Worm (Caenorhabditis elegans) whole organism, L3 larva: ENCODE measurements around the gene Y73B6BL.31.

Experiments used
- ZK546.5 ChIP-seq: sonication (generic microtip); optimal IDR thresholded peaks from 2 replicates; lab custom pipeline; 2017; ENCODE audit warnings: missing biosample characterization, missing genetic modification characterization
- ama-1 ChIP-seq: fragments of 150-350 bp; optimal IDR thresholded peaks from 2 replicates; lab custom pipeline; 2018
- ceh-16 ChIP-seq: sonication (generic microtip); optimal IDR thresholded peaks from 2 replicates; lab custom pipeline; 2017; ENCODE audit warnings: missing biosample characterization, missing genetic modification characterization
- ceh-28 ChIP-seq: fragments of 150-350 bp; optimal IDR thresholded peaks from 2 replicates; lab custom pipeline; 2014; ENCODE audit warnings: missing biosample characterization, missing genetic modification reagents, missing genetic modification characterization
- ceh-82 ChIP-seq: fragments of 150-350 bp; optimal IDR thresholded peaks from 2 replicates; lab custom pipeline; 2014; ENCODE audit warnings: missing biosample characterization, missing genetic modification characterization
- egl-5 ChIP-seq: fragments of 150-350 bp; optimal IDR thresholded peaks from 2 replicates; lab custom pipeline; 2017; ENCODE audit warnings: missing biosample characterization, missing genetic modification reagents, missing genetic modification characterization, inconsistent platforms
- elt-1 ChIP-seq: fragments of 150-350 bp; optimal IDR thresholded peaks from 2 replicates; lab custom pipeline; 2014; ENCODE audit warnings: missing biosample characterization, missing genetic modification characterization
- elt-2 ChIP-seq: sonication (generic microtip); optimal IDR thresholded peaks from 2 replicates; lab custom pipeline; 2016; ENCODE audit warnings: missing genetic modification reagents, mild to moderate bottlenecking, missing genetic modification characterization, missing compliant biosample characterization
- elt-3 ChIP-seq, 3 experiments: fragments of 150-350 bp in 1 of 3; sonication (generic microtip) in 2 of 3; optimal IDR thresholded peaks; 2 replicates in 2 of 3; 4 replicates in 1 of 3; lab custom pipeline; 2014 to 2017; ENCODE audit warnings: missing biosample characterization in 3 of 3, missing genetic modification characterization in 3 of 3
- eor-1 ChIP-seq, 2 experiments: fragments of 150-350 bp; optimal IDR thresholded peaks; 2 replicates each; lab custom pipeline; 2014 to 2018; ENCODE audit warnings: missing biosample characterization in 2 of 2, missing genetic modification characterization in 2 of 2
- jun-1 ChIP-seq: fragments of 150-350 bp; optimal IDR thresholded peaks from 2 replicates; lab custom pipeline; 2014; ENCODE audit warnings: missing biosample characterization, missing genetic modification reagents, missing genetic modification characterization
- lin-15B ChIP-seq: fragments of 150-350 bp; optimal IDR thresholded peaks from 2 replicates; lab custom pipeline; 2014; ENCODE audit warnings: missing biosample characterization, missing genetic modification characterization
- lin-39 ChIP-seq: fragments of 150-350 bp; optimal IDR thresholded peaks from 2 replicates; lab custom pipeline; 2018; ENCODE audit warnings: missing biosample characterization, missing genetic modification reagents, missing genetic modification characterization
- nfya-1 ChIP-seq: sonication (generic microtip); optimal IDR thresholded peaks from 2 replicates; lab custom pipeline; 2017; ENCODE audit warnings: missing genetic modification characterization, mild to moderate bottlenecking, missing compliant biosample characterization, antibody characterized with exemption, moderate library complexity; ENCODE audit not compliant: insufficient read depth
- nhr-12 ChIP-seq: fragments of 150-350 bp; optimal IDR thresholded peaks from 2 replicates; lab custom pipeline; 2014; ENCODE audit warnings: missing biosample characterization, missing genetic modification characterization
- nhr-23 ChIP-seq: fragments of 150-350 bp; optimal IDR thresholded peaks from 2 replicates; lab custom pipeline; 2014; ENCODE audit warnings: missing biosample characterization, missing genetic modification reagents, missing genetic modification characterization
- nhr-237 ChIP-seq: fragments of 150-350 bp; optimal IDR thresholded peaks from 2 replicates; lab custom pipeline; 2014; ENCODE audit warnings: missing biosample characterization, missing genetic modification characterization
- nhr-25 ChIP-seq: sonication (generic microtip); optimal IDR thresholded peaks from 2 replicates; lab custom pipeline; 2017; ENCODE audit warnings: missing biosample characterization, missing genetic modification characterization
- nhr-43 ChIP-seq: sonication (generic microtip); optimal IDR thresholded peaks from 2 replicates; lab custom pipeline; 2016; ENCODE audit warnings: mild to moderate bottlenecking, missing genetic modification characterization, missing compliant biosample characterization; ENCODE audit not compliant: poor library complexity, severe bottlenecking
- nhr-67 ChIP-seq: fragments of 150-350 bp; optimal IDR thresholded peaks from 2 replicates; lab custom pipeline; 2014; ENCODE audit warnings: missing biosample characterization, missing genetic modification characterization
- nhr-76 ChIP-seq: fragments of 150-350 bp; sonication (generic microtip); optimal IDR thresholded peaks from 5 replicates; lab custom pipeline; 2014; ENCODE audit warnings: missing biosample characterization, missing genetic modification characterization
- nhr-77 ChIP-seq: fragments of 150-350 bp; optimal IDR thresholded peaks from 2 replicates; lab custom pipeline; 2014; ENCODE audit warnings: missing biosample characterization, missing genetic modification characterization
- pha-4 ChIP-seq: fragments of 150-350 bp; optimal IDR thresholded peaks from 2 replicates; lab custom pipeline; 2014; ENCODE audit warnings: missing biosample characterization, missing genetic modification reagents, missing genetic modification characterization
- pqm-1 ChIP-seq: fragments of 150-350 bp; optimal IDR thresholded peaks from 2 replicates; lab custom pipeline; 2017; ENCODE audit warnings: missing biosample characterization, missing genetic modification characterization, inconsistent platforms
- sea-2 ChIP-seq: fragments of 150-350 bp; sonication (generic microtip); optimal IDR thresholded peaks from 4 replicates; lab custom pipeline; 2014; ENCODE audit warnings: missing biosample characterization, missing genetic modification reagents, missing genetic modification characterization
- skn-1 ChIP-seq: fragments of 150-350 bp; optimal IDR thresholded peaks from 2 replicates; lab custom pipeline; 2014; ENCODE audit warnings: missing biosample characterization, missing genetic modification characterization
- snpc-4 ChIP-seq: fragments of 150-350 bp; optimal IDR thresholded peaks from 2 replicates; lab custom pipeline; 2014; ENCODE audit warnings: missing biosample characterization, missing genetic modification characterization
- tbx-2 ChIP-seq: sonication (generic microtip); optimal IDR thresholded peaks from 2 replicates; lab custom pipeline; 2016; ENCODE audit warnings: mild to moderate bottlenecking, missing genetic modification characterization, missing compliant biosample characterization
- unc-39 ChIP-seq: sonication (generic microtip); optimal IDR thresholded peaks from 4 replicates; lab custom pipeline; 2017; ENCODE audit warnings: missing biosample characterization, missing genetic modification characterization
- zag-1 ChIP-seq: fragments of 150-350 bp; optimal IDR thresholded peaks from 2 replicates; lab custom pipeline; 2014; ENCODE audit warnings: missing biosample characterization, missing genetic modification characterization
- ztf-11 ChIP-seq: fragments of 150-350 bp; optimal IDR thresholded peaks from 2 replicates; lab custom pipeline; 2014; ENCODE audit warnings: missing biosample characterization, missing genetic modification characterization
- ztf-4 ChIP-seq: fragments of 150-350 bp; optimal IDR thresholded peaks from 2 replicates; lab custom pipeline; 2014; ENCODE audit warnings: missing biosample characterization, missing genetic modification characterization

The Y73B6BL.31 gene

DNA sequence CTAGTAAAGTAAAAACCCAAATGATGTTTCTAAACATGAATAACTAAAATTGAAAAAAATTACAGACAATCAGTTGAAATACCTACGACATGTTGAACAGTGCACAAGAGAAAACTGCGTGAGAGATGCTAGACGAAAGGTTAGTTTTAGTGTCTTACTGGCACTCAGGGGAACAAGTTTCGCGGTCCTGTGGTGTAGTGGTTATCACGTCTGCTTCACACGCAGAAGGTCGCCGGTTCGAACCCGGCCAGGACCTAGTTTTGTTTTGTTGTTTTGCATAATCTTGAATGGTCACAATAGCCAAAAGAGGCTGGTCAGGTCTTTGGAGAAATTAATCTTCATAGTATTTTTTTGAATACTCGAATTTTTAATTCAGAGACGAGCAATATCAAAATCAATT, 39.3 kb downstream of the Y73B6BL.31 start (continued):
- TF ChIP-seq ztf-4 (tag; lab: Kevin White, UChicago): no peak
- TF ChIP-seq sea-2 (GFP tag; lab: Kevin White, UChicago): no peak

DNA sequence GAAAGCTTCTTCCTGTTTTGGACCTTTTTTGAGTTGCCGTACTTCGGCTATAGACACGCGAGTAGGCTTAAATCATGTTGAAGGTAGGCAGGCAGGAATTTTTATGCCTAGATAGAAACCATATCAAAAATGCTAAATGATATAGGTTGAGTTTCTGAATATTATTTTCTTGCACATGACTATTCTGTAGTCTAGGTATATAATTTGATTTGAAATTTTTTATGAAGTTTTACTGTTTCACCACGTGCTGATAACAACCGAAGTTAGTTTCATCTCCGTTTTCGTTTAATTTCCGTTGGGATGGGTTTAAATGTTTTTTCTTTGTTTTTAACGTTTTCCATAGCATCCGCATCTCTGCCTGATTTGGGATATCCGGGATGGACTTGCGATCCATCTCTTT, 45.3 kb downstream of the Y73B6BL.31 start, which contains the start of gene Y73B6BL.37:
TSS of gene Y73B6BL.37 (plus strand) at position 301 of the 400 bp plus-strand sequence.
- no peak for TF ChIP-seq nhr-25
- no peak for TF ChIP-seq lin-15B (tag; lab: Kevin White, UChicago)
- no peak for TF ChIP-seq nhr-76 (tag; lab: Kevin White, UChicago)
- no peak for TF ChIP-seq ZK546.5 (tag; lab: Kevin White, UChicago)
- no peak for TF ChIP-seq ama-1 (lab: Kevin White, UChicago)

DNA sequence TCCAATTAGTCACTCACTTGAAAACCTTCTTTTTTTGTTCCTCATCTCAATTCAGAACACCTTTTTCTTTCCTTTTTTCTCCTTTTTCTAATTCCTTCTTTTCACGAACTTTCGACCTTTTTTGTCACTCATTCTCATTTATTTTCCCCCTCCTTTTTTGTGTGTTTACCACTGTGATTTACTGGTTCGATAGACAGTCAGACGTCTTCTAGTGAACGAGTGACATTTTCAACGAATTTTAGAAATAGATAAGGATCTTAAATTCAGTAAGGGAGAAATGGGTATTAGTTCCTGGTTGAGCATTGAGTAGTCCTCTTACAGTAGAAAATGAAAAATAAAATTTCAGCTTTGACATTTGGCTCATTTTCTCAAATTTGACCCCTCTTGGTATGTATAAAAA, 50.2 kb downstream of the Y73B6BL.31 start:
- TF ChIP-seq nhr-25: peak; percentile 33
- no peak for TF ChIP-seq skn-1 (tag; lab: Kevin White, UChicago)
- no peak for TF ChIP-seq egl-5
- peak; percentile 74 for TF ChIP-seq elt-1 (tag; lab: Kevin White, UChicago)

DNA sequence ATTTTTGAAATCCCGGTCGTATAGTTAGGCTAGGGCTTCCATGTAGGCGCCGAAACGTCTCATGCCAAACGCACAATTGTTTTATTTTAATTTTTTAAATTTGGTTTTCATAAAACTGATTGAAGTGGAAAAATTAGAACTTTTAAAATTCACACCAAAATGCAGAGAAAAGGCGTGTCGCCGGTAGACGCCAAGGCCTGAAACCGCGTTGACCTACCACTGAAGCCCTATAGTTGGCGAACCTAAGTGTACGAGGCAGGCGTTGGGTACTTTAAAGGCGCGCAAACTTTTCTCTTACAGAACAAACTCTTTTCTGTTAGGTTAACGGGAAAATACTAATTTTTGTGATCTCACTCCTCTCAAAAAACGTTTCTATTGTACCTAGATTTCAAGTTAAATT, 51.6 kb downstream of the Y73B6BL.31 start, which contains the start of gene Y73B6BL.44:
TSS of gene Y73B6BL.44 (plus strand) at position 301 of the 400 bp plus-strand sequence.
- TF ChIP-seq nhr-43 (tag; lab: Kevin White, UChicago) (no peak), jun-1 (tag; lab: Kevin White, UChicago) (no peak), ceh-82 (tag; lab: Kevin White, UChicago) (no peak), nfya-1 (tag; lab: Kevin White, UChicago) (no peak), skn-1 (tag; lab: Kevin White, UChicago) (no peak), nhr-23 (tag; lab: Kevin White, UChicago) (no peak), snpc-4 (tag; lab: Kevin White, UChicago) (no peak), zag-1 (no peak), elt-1 (tag; lab: Kevin White, UChicago) (no peak), nhr-12 (no peak), ceh-16 (no peak), unc-39 (tag; lab: Kevin White, UChicago) (no peak), nhr-77 (tag; lab: Kevin White, UChicago) (no peak), nhr-237 (tag; lab: Kevin White, UChicago) (no peak), elt-3 (tag; optimal IDR thresholded peaks at IDR 0.05; lab: Kevin White, UChicago) (no peak), ZK546.5 (tag; lab: Kevin White, UChicago) (no peak), pha-4 (tag; lab: Kevin White, UChicago) (no peak), elt-2 (tag; lab: Kevin White, UChicago) (no peak), tbx-2 (tag; lab: Kevin White, UChicago) (no peak), ceh-28 (no peak)

DNA sequence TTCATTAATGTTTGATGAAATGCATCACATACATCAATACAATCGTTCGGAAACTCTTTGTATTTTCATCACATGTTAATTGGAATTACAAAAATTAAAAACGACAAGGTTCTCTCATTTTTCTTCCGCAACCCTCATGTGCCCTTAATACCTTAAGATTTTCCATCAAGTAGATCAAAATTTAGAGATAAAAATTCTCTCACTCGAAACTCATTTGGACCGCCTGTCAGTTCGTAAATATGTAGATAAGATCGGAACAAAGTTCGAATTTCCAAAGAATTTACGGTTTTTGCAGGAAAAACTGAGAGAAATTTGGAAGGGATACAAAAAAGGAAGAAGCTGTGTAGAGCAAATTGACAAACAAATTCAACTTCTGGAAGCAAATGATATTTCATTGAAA, 54.4 kb downstream of the Y73B6BL.31 start:
- TF ChIP-seq ztf-11 (no peak), pqm-1 (tag; lab: Kevin White, UChicago) (no peak), ceh-82 (tag; lab: Kevin White, UChicago) (no peak), nhr-25 (peak; percentile 21), nhr-67 (tag; lab: Kevin White, UChicago) (no peak), lin-39 (tag; lab: Kevin White, UChicago) (no peak), eor-1 (tag; optimal IDR thresholded peaks at IDR 0.05; lab: Kevin White, UChicago) (no peak), nhr-23 (tag; lab: Kevin White, UChicago) (no peak), egl-5 (no peak), elt-1 (tag; lab: Kevin White, UChicago) (peak; percentile 65), tbx-2 (tag; lab: Kevin White, UChicago) (no peak)
